Fruit fly (Drosophila melanogaster) whole organism: ENCODE measurements around the gene CG6650.

Source experiments
- CG8478 ChIP-seq: fragments of >200 bp; optimal IDR thresholded peaks from 2 replicates; lab custom pipeline; 2018; ENCODE audit warnings: inconsistent platforms
- Dll ChIP-seq: fragments of >200 bp; optimal IDR thresholded peaks from 2 replicates; lab custom pipeline; 2017
- pan ChIP-seq: fragments of >200 bp; optimal IDR thresholded peaks from 2 replicates; lab custom pipeline; 2017
- psq ChIP-seq: fragments of >200 bp; optimal IDR thresholded peaks from 2 replicates; lab custom pipeline; 2017

dm6 chr3L:14053806-14054205 is 22.6 kb downstream of the CG6650 start:
- TF ChIP-seq pan (lab: Kevin White, UChicago) (no peak), Dll (no peak), psq (no peak), CG8478 (lab: Kevin White, UChicago) (no peak)
